Worm (Caenorhabditis elegans) whole organism, young adult: Measurements from ENCODE around the gene F52H2.5.

Source experiments
- B0336.3 ChIP-seq: fragments of 200-800 bp; sonication (Bioruptor generic); IDR thresholded peaks from 2 replicates; pipeline ENCODE4 v1.3.6; 2022; ENCODE audit warnings: missing genetic modification characterization, missing compliant biosample characterization
- F52B5.7 ChIP-seq: sonication (generic microtip); optimal IDR thresholded peaks from 2 replicates; lab custom pipeline; 2016; ENCODE audit warnings: mild to moderate bottlenecking, missing genetic modification characterization, missing compliant biosample characterization
- ama-1 ChIP-seq, 3 experiments: fragments of 150-350 bp in 1 of 3; sonication (generic microtip) in 2 of 3; optimal IDR thresholded peaks; 2 replicates each; lab custom pipeline; 2014 to 2018; ENCODE audit warnings: missing biosample characterization in 2 of 3, missing genetic modification characterization in 2 of 3, missing genetic modification reagents in 2 of 3
- cebp-1 ChIP-seq, 2 experiments: fragments of 200-800 bp in 1 of 2; sonication (Bioruptor generic) in 1 of 2; sonication (generic microtip) in 1 of 2; IDR thresholded peaks in 1 of 2; optimal IDR thresholded peaks in 1 of 2; 2 replicates each; pipeline versions ENCODE4 v1.3.6 to Lab custom; 2017 to 2022; ENCODE audit warnings: missing compliant biosample characterization in 2 of 2, missing genetic modification characterization in 2 of 2, mild to moderate bottlenecking in 1 of 2, missing genetic modification reagents in 1 of 2, moderate library complexity in 1 of 2
- die-1 ChIP-seq: sonication (generic microtip); optimal IDR thresholded peaks from 2 replicates; lab custom pipeline; 2016; ENCODE audit warnings: missing genotype, mild to moderate bottlenecking, missing genetic modification characterization, missing compliant biosample characterization
- egrh-3 ChIP-seq: fragments of 200-800 bp; sonication (Bioruptor generic); IDR thresholded peaks from 2 replicates; pipeline ENCODE4 v1.3.6; 2022; ENCODE audit warnings: missing genetic modification reagents, missing genetic modification characterization, missing compliant biosample characterization
- him-1 ChIP-seq: sonication (generic microtip); optimal IDR thresholded peaks from 2 replicates; lab custom pipeline; 2016; ENCODE audit warnings: missing genotype, missing genetic modification reagents, missing genetic modification characterization, missing compliant biosample characterization
- hsf-1 ChIP-seq: fragments of 200-800 bp; sonication (Bioruptor generic); IDR thresholded peaks from 2 replicates; pipeline ENCODE4 v1.3.6; 2022; ENCODE audit warnings: missing genetic modification reagents, missing genetic modification characterization, missing compliant biosample characterization
- nfya-1 ChIP-seq: sonication (generic microtip); optimal IDR thresholded peaks from 2 replicates; lab custom pipeline; 2017; ENCODE audit warnings: antibody characterized with exemption, missing compliant biosample characterization, missing genetic modification characterization, borderline replicate concordance; ENCODE audit not compliant: insufficient read depth
- nhr-27 ChIP-seq: fragments of 200-800 bp; sonication (Bioruptor generic); optimal IDR thresholded peaks from 2 replicates; lab custom pipeline; 2018; ENCODE audit warnings: mild to moderate bottlenecking, missing genetic modification characterization, moderate library complexity, missing compliant biosample characterization
- repo-1 ChIP-seq: sonication (generic microtip); optimal IDR thresholded peaks from 2 replicates; lab custom pipeline; 2017; ENCODE audit warnings: mild to moderate bottlenecking, missing genetic modification characterization, missing compliant biosample characterization
- unc-62 ChIP-seq: fragments of 150-350 bp; optimal IDR thresholded peaks from 2 replicates; lab custom pipeline; 2014; ENCODE audit warnings: missing biosample characterization, missing genetic modification reagents, missing genetic modification characterization
- ztf-25 ChIP-seq: fragments of 200-800 bp; sonication (Bioruptor generic); IDR thresholded peaks from 2 replicates; pipeline ENCODE4 v1.3.6; 2022; ENCODE audit warnings: missing genetic modification reagents, missing genetic modification characterization, missing compliant biosample characterization
- ztf-6 ChIP-seq: fragments of 200-800 bp; sonication (Bioruptor generic); IDR thresholded peaks from 2 replicates; pipeline ENCODE4 v1.3.6; 2022; ENCODE audit warnings: missing genetic modification reagents, missing genetic modification characterization, missing compliant biosample characterization

DNA sequence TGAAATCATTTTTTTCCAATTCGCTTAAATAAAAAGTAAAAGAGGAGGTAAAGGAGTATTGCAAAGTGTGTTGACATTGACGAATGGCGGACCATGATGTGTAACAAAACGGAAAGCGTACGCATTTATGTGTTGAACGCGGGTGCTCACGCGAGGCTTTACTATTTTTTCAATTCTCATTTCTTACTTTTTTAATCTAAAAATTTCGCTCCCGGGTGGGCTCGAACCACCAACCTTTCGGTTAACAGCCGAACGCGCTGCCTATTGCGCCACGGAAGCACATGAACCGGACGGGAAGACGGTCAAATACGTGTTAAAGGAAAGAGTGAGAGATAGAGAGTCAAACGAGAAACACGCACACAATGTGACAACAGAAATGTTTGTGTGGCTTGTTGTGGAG is 10.6 kb downstream of the F52H2.5 start:
- TF ChIP-seq nhr-27 (tag; lab: Kevin White, UChicago) (no peak), ztf-25 (GFP tag; lab: Robert Waterston, UW) (peak; percentile 91), ztf-6 (0 out of 2 replicates have a peak, but pooled peaks have one; percentile 20), F52B5.7 (tag; lab: Kevin White, UChicago) (peak; percentile 60), cebp-1 (GFP tag; IDR thresholded peaks at IDR 0.05; lab: Robert Waterston, UW) (peak; percentile 58), cebp-1 (tag; optimal IDR thresholded peaks at IDR 0.05; lab: Kevin White, UChicago) (peak; percentile 76), egrh-3 (GFP tag; lab: Robert Waterston, UW) (peak; percentile 42; the same call in 1 of the 2 replicates), B0336.3 (peak; percentile 76), ama-1 (optimal IDR thresholded peaks at IDR 0.05; lab: Kevin White, UChicago) (no peak), ama-1 (GFP tag; optimal IDR thresholded peaks at IDR 0.05; lab: Kevin White, UChicago) (peak; percentile 13 to 80), repo-1 (tag; lab: Kevin White, UChicago) (peak; percentile 75), hsf-1 (GFP tag; lab: Robert Waterston, UW) (no peak), unc-62 (no peak), him-1 (tag; lab: Kevin White, UChicago) (peak; percentile 86), die-1 (peak; percentile 88), nfya-1 (tag; lab: Kevin White, UChicago) (no peak)
